ENCODE assay signal across 3 worm cellular contexts in the genomic region with DNA sequence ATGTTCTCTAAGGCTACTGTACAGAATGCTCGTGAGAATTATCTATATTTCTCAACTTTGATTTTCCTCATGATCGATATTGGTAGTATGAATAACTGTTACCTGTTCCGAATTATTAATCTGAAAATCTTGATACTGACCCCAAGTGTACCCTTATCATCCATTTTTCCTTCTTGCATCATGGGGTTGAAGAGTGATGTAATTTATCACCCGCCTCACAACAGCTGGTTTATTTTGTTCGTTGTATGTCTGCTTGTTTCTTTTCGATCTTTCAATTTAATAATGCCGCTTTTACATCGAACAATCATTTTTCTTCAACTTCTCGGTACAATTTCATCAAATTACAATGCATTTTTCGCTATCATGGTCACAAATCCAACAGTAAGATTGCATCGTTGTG.
TF ChIP-seq lines count a peak whose summit lies in the region.

A gene (plus strand): TSS at position 283 of the 400 bp plus-strand sequence.

TF ChIP-seq in whole organism, L1 larva, 84 proteins besides CTCF, POLR2A, EP300 and RAD21:
- TF ChIP-seq jun-1 (tag; optimal IDR thresholded peaks at IDR 0.05; lab: Kevin White, UChicago) = no peak
- no peak for TF ChIP-seq nhr-237 (tag; optimal IDR thresholded peaks at IDR 0.05; lab: Kevin White, UChicago)
- peak; percentile 30 for TF ChIP-seq blmp-1 (tag; optimal IDR thresholded peaks at IDR 0.05; lab: Kevin White, UChicago)
- TF ChIP-seq dpl-1 (GFP tag; optimal IDR thresholded peaks at IDR 0.05; lab: Kevin White, UChicago) = no peak
- peak; percentile 30 for TF ChIP-seq lin-14 (GFP tag; optimal IDR thresholded peaks at IDR 0.05; lab: Kevin White, UChicago)
- no peak for TF ChIP-seq zip-4 (GFP tag; optimal IDR thresholded peaks at IDR 0.05; lab: Kevin White, UChicago)
- TF ChIP-seq nhr-20 (tag; optimal IDR thresholded peaks at IDR 0.05; lab: Kevin White, UChicago) = peak; percentile 5
- no peak for TF ChIP-seq nhr-85 (tag; lab: Kevin White, UChicago)
- TF ChIP-seq lin-13 (GFP tag; optimal IDR thresholded peaks at IDR 0.05; lab: Kevin White, UChicago) = no peak
- peak; percentile 4 for TF ChIP-seq skn-1 (tag; optimal IDR thresholded peaks at IDR 0.05; lab: Kevin White, UChicago)
- TF ChIP-seq ztf-4 (tag; optimal IDR thresholded peaks at IDR 0.05; lab: Kevin White, UChicago) = no peak
- no peak for TF ChIP-seq fkh-4 (tag; optimal IDR thresholded peaks at IDR 0.05; lab: Kevin White, UChicago; ENCODE audit: borderline replicate concordance)
- no peak for TF ChIP-seq pag-3 (tag; optimal IDR thresholded peaks at IDR 0.05; lab: Kevin White, UChicago; ENCODE audit: borderline replicate concordance, insufficient read depth)
- no peak for TF ChIP-seq alr-1 (tag; optimal IDR thresholded peaks at IDR 0.05; lab: Kevin White, UChicago; ENCODE audit: borderline replicate concordance)
- no peak for TF ChIP-seq efl-3 (GFP tag; optimal IDR thresholded peaks at IDR 0.05; lab: Kevin White, UChicago)
- TF ChIP-seq egl-27 (tag; optimal IDR thresholded peaks at IDR 0.05; lab: Kevin White, UChicago) = no peak
- no peak for TF ChIP-seq egl-13 (tag; optimal IDR thresholded peaks at IDR 0.05; lab: Kevin White, UChicago)
- no peak for TF ChIP-seq elt-2 (tag; optimal IDR thresholded peaks at IDR 0.05; lab: Kevin White, UChicago)
- TF ChIP-seq nhr-71 (tag; optimal IDR thresholded peaks at IDR 0.05; lab: Kevin White, UChicago) = peak; percentile 20
- TF ChIP-seq rnt-1 (tag; optimal IDR thresholded peaks at IDR 0.05; lab: Kevin White, UChicago) = peak; percentile 22
- TF ChIP-seq irx-1 (tag; optimal IDR thresholded peaks at IDR 0.05; lab: Kevin White, UChicago) = no peak
- TF ChIP-seq sox-4 (tag; optimal IDR thresholded peaks at IDR 0.05; lab: Kevin White, UChicago) = no peak
- no peak for TF ChIP-seq ets-5 (GFP tag; IDR thresholded peaks at IDR 0.05; lab: Robert Waterston, UW)
- TF ChIP-seq nhr-11 (tag; optimal IDR thresholded peaks at IDR 0.05; lab: Kevin White, UChicago) = no peak
- TF ChIP-seq C04F5.9 (tag; optimal IDR thresholded peaks at IDR 0.05; lab: Kevin White, UChicago) = no peak
- no peak for TF ChIP-seq nhr-76 (tag; optimal IDR thresholded peaks at IDR 0.05; lab: Kevin White, UChicago)
- no peak for TF ChIP-seq swsn-7 (tag; optimal IDR thresholded peaks at IDR 0.05; lab: Kevin White, UChicago)

TF ChIP-seq in whole organism, L2 larva, 48 proteins besides CTCF, POLR2A, EP300 and RAD21:
- TF ChIP-seq nhr-25 (tag; optimal IDR thresholded peaks at IDR 0.05; lab: Kevin White, UChicago) (peak; percentile 34), nhr-129 (tag; optimal IDR thresholded peaks at IDR 0.05; lab: Kevin White, UChicago) (peak; percentile 99), lin-11 (tag; optimal IDR thresholded peaks at IDR 0.05; lab: Kevin White, UChicago) (no peak), nhr-12 (tag; optimal IDR thresholded peaks at IDR 0.05; lab: Kevin White, UChicago) (no peak), egl-27 (tag; optimal IDR thresholded peaks at IDR 0.05; lab: Kevin White, UChicago) (no peak), F13H6.1 (tag; optimal IDR thresholded peaks at IDR 0.05; lab: Kevin White, UChicago) (no peak)

TF ChIP-seq in whole organism, L4 larva, 104 proteins besides CTCF, POLR2A, EP300 and RAD21:
- TF ChIP-seq ztf-7 (tag; optimal IDR thresholded peaks at IDR 0.05; lab: Kevin White, UChicago) (peak; percentile 97), lin-15B (tag; optimal IDR thresholded peaks at IDR 0.05; lab: Kevin White, UChicago) (no peak), nhr-28 (tag; optimal IDR thresholded peaks at IDR 0.05; lab: Kevin White, UChicago) (peak; percentile 16), hlh-30 (tag; optimal IDR thresholded peaks at IDR 0.05; lab: Kevin White, UChicago; ENCODE audit: insufficient read depth) (peak; percentile 52)
TF ChIP-seq in whole organism, L4 larva: peak in this region for 3.
